Worm (Caenorhabditis elegans): ENCODE results near the gene srd-12.
A peak's percentile ranks its signal among the peaks of the same experiment; 100 is the strongest.

Gene srd-12

ce11 chrIV:5584384-5584783, 45.7 kb downstream of the srd-12 start, which contains the start of gene fkh-7:
TSS of gene fkh-7 (plus strand) at chrIV:5584684.
- no peak for TF ChIP-seq hlh-4 (tag; optimal IDR thresholded peaks at IDR 0.05)
- no peak for TF ChIP-seq xbp-1 (tag; optimal IDR thresholded peaks at IDR 0.05)
- no peak for TF ChIP-seq mab-9 (GFP tag; IDR thresholded peaks at IDR 0.05)
- no peak for TF ChIP-seq elt-3 (tag; optimal IDR thresholded peaks at IDR 0.05)
- TF ChIP-seq C16A3.4 (tag; optimal IDR thresholded peaks at IDR 0.05) = no peak
- no peak for TF ChIP-seq hpl-2 (GFP tag; optimal IDR thresholded peaks at IDR 0.05)
- no peak for TF ChIP-seq ceh-90 (tag; optimal IDR thresholded peaks at IDR 0.05)
- no peak for TF ChIP-seq aly-2 (tag; optimal IDR thresholded peaks at IDR 0.05)
- no peak for TF ChIP-seq nhr-76 (tag; optimal IDR thresholded peaks at IDR 0.05)
- no peak for TF ChIP-seq irx-1 (tag; optimal IDR thresholded peaks at IDR 0.05)
- TF ChIP-seq efl-1 (optimal IDR thresholded peaks at IDR 0.05) = no peak
- TF ChIP-seq efl-1 (GFP tag; optimal IDR thresholded peaks at IDR 0.05 in 1 of 2) = no peak
- no peak for TF ChIP-seq pqm-1 (tag; optimal IDR thresholded peaks at IDR 0.05)
- no peak for TF ChIP-seq efl-3 (GFP tag; optimal IDR thresholded peaks at IDR 0.05)
- no peak for TF ChIP-seq nhr-12 (tag; optimal IDR thresholded peaks at IDR 0.05)
- TF ChIP-seq nhr-19 (GFP tag; conservative IDR thresholded peaks at IDR 0.05) = no peak
- TF ChIP-seq jun-1 (tag; optimal IDR thresholded peaks at IDR 0.05) = no peak
- no peak for TF ChIP-seq egl-13 (tag; optimal IDR thresholded peaks at IDR 0.05)
- no peak for TF ChIP-seq Y116A8C.19 (tag; optimal IDR thresholded peaks at IDR 0.05; ENCODE audit: borderline replicate concordance)
- no peak for TF ChIP-seq ceh-88 (GFP tag; IDR thresholded peaks at IDR 0.05)
- no peak for TF ChIP-seq nhr-85 (tag)

ce11 chrIV:5583184-5583583, 46.9 kb downstream of the srd-12 start:
- TF ChIP-seq aha-1 (tag; optimal IDR thresholded peaks at IDR 0.05) = no peak
- TF ChIP-seq pqm-1 (tag; optimal IDR thresholded peaks at IDR 0.05) = no peak
- TF ChIP-seq lin-14 (GFP tag; optimal IDR thresholded peaks at IDR 0.05) = peak; percentile 18
- no peak for TF ChIP-seq ama-1 (optimal IDR thresholded peaks at IDR 0.05)
- TF ChIP-seq skn-1 (tag; optimal IDR thresholded peaks at IDR 0.05) = no peak
- TF ChIP-seq nhr-20 (tag; optimal IDR thresholded peaks at IDR 0.05) = peak; percentile 16
- TF ChIP-seq blmp-1 (tag; optimal IDR thresholded peaks at IDR 0.05) = peak; percentile 7
- no peak for TF ChIP-seq nhr-76 (tag; optimal IDR thresholded peaks at IDR 0.05)
- peak in 1 of 2 experiments; percentile 54 for TF ChIP-seq lin-35 (GFP tag; optimal IDR thresholded peaks at IDR 0.05)

- TF ChIP-seq mef-2 (tag; optimal IDR thresholded peaks at IDR 0.05) (no peak), xbp-1 (tag; optimal IDR thresholded peaks at IDR 0.05) (peak; percentile 83), unc-30 (tag; optimal IDR thresholded peaks at IDR 0.05) (no peak), efl-1 (optimal IDR thresholded peaks at IDR 0.05) (no peak), efl-1 (GFP tag; optimal IDR thresholded peaks at IDR 0.05 in 1 of 2) (peak in 1 of 2 experiments; percentile 60)
Observed at ce11 chrIV:5582760-5583159, 47.3 kb downstream of the srd-12 start.

- no peak for TF ChIP-seq fos-1 (tag; optimal IDR thresholded peaks at IDR 0.05)
- TF ChIP-seq irx-1 (tag; optimal IDR thresholded peaks at IDR 0.05) = no peak
- TF ChIP-seq jun-1 (tag; optimal IDR thresholded peaks at IDR 0.05) = peak; percentile 10
- TF ChIP-seq elt-2 (tag; optimal IDR thresholded peaks at IDR 0.05) = no peak
- no peak for TF ChIP-seq lin-13 (GFP tag; optimal IDR thresholded peaks at IDR 0.05)
- TF ChIP-seq efl-1 (optimal IDR thresholded peaks at IDR 0.05) = peak in 1 of 2 experiments; percentile 7
- TF ChIP-seq efl-1 (GFP tag; optimal IDR thresholded peaks at IDR 0.05 in 1 of 2) = no peak
- peak; percentile 17 for TF ChIP-seq unc-86 (tag; optimal IDR thresholded peaks at IDR 0.05)
- TF ChIP-seq ztf-4 (tag; optimal IDR thresholded peaks at IDR 0.05) = no peak
- no peak for TF ChIP-seq sox-4 (tag; optimal IDR thresholded peaks at IDR 0.05)
- no peak for TF ChIP-seq swsn-7 (tag; optimal IDR thresholded peaks at IDR 0.05)
- TF ChIP-seq nhr-85 (tag) = no peak
- TF ChIP-seq unc-130 (tag; optimal IDR thresholded peaks at IDR 0.05) = no peak
- peak; percentile 58 for TF ChIP-seq nhr-71 (tag; optimal IDR thresholded peaks at IDR 0.05)
- TF ChIP-seq sptf-1 (tag; optimal IDR thresholded peaks at IDR 0.05) = no peak
- no peak for TF ChIP-seq zip-4 (GFP tag; optimal IDR thresholded peaks at IDR 0.05)
- peak; percentile 13 for TF ChIP-seq ceh-8 (GFP tag; optimal IDR thresholded peaks at IDR 0.05)
- no peak for TF ChIP-seq aha-1 (tag; optimal IDR thresholded peaks at IDR 0.05)
- no peak for TF ChIP-seq ces-1 (GFP tag; optimal IDR thresholded peaks at IDR 0.05)
- no peak for TF ChIP-seq nhr-19 (GFP tag; conservative IDR thresholded peaks at IDR 0.05)
- no peak for TF ChIP-seq hlh-4 (tag; optimal IDR thresholded peaks at IDR 0.05)
- no peak for TF ChIP-seq mab-9 (GFP tag; IDR thresholded peaks at IDR 0.05)
- no peak for TF ChIP-seq ama-1 (optimal IDR thresholded peaks at IDR 0.05)
- no peak for TF ChIP-seq nhr-84 (tag; optimal IDR thresholded peaks at IDR 0.05)
- TF ChIP-seq skn-1 (tag; optimal IDR thresholded peaks at IDR 0.05) = no peak
- no peak for TF ChIP-seq ceh-88 (GFP tag; IDR thresholded peaks at IDR 0.05)
- no peak for TF ChIP-seq fkh-4 (tag; optimal IDR thresholded peaks at IDR 0.05; ENCODE audit: borderline replicate concordance)
- TF ChIP-seq aly-2 (tag; optimal IDR thresholded peaks at IDR 0.05) = no peak
- no peak for TF ChIP-seq F16B12.6 (tag; optimal IDR thresholded peaks at IDR 0.05)
- peak; percentile 31 for TF ChIP-seq nhr-20 (tag; optimal IDR thresholded peaks at IDR 0.05)
- TF ChIP-seq snpc-4 (tag; optimal IDR thresholded peaks at IDR 0.05) = no peak
- TF ChIP-seq blmp-1 (tag; optimal IDR thresholded peaks at IDR 0.05) = no peak
- no peak for TF ChIP-seq lin-15B (tag; optimal IDR thresholded peaks at IDR 0.05)
Observed at ce11 chrIV:5582267-5582666, 47.8 kb downstream of the srd-12 start.
